Worm (Caenorhabditis elegans) whole organism, mixed stage, embryonic: ENCODE measurements around the gene T04H1.12.

Experiments used
- bed-3 ChIP-seq: fragments of 200-800 bp; sonication (Bioruptor generic); optimal IDR thresholded peaks from 3 replicates; lab custom pipeline; 2018; ENCODE audit warnings: mild to moderate bottlenecking, missing genetic modification characterization, moderate library complexity, missing compliant biosample characterization
- drap-1 ChIP-seq: fragments of 200-800 bp; sonication (Bioruptor generic); optimal IDR thresholded peaks from 3 replicates; lab custom pipeline; 2018; ENCODE audit warnings: mild to moderate bottlenecking, missing genetic modification characterization, missing compliant biosample characterization
- ham-2 ChIP-seq: fragments of 200-800 bp; sonication (Bioruptor generic); optimal IDR thresholded peaks from 2 replicates; lab custom pipeline; 2018; ENCODE audit warnings: mild to moderate bottlenecking, missing genetic modification characterization, missing compliant biosample characterization
- hlh-1 ChIP-seq: fragments of 150-350 bp; optimal IDR thresholded peaks from 2 replicates; lab custom pipeline; 2014; ENCODE audit warnings: missing biosample characterization, missing genetic modification reagents, missing genetic modification characterization
- lin-13 ChIP-seq: fragments of 150-350 bp; optimal IDR thresholded peaks from 2 replicates; lab custom pipeline; 2014; ENCODE audit warnings: missing biosample characterization, missing genetic modification characterization
- nhr-12 ChIP-seq: fragments of 150-350 bp; optimal IDR thresholded peaks from 2 replicates; lab custom pipeline; 2014; ENCODE audit warnings: missing biosample characterization, missing genetic modification characterization
- nhr-28 ChIP-seq: fragments of 150-350 bp; optimal IDR thresholded peaks from 2 replicates; lab custom pipeline; 2014; ENCODE audit warnings: missing biosample characterization, missing genetic modification characterization
- pha-4 ChIP-seq: fragments of 150-350 bp; optimal IDR thresholded peaks from 2 replicates; lab custom pipeline; 2018; ENCODE audit warnings: missing biosample characterization, missing genetic modification reagents, missing genetic modification characterization
- snpc-4 ChIP-seq: fragments of 150-350 bp; optimal IDR thresholded peaks from 2 replicates; lab custom pipeline; 2014; ENCODE audit warnings: missing biosample characterization, missing genetic modification characterization
- unc-39 ChIP-seq: fragments of 150-350 bp; optimal IDR thresholded peaks from 2 replicates; lab custom pipeline; 2014; ENCODE audit warnings: missing biosample characterization, missing genetic modification characterization
- unc-62 ChIP-seq: fragments of 150-350 bp; optimal IDR thresholded peaks from 2 replicates; lab custom pipeline; 2014; ENCODE audit warnings: missing biosample characterization, missing genetic modification reagents, missing genetic modification characterization

DNA sequence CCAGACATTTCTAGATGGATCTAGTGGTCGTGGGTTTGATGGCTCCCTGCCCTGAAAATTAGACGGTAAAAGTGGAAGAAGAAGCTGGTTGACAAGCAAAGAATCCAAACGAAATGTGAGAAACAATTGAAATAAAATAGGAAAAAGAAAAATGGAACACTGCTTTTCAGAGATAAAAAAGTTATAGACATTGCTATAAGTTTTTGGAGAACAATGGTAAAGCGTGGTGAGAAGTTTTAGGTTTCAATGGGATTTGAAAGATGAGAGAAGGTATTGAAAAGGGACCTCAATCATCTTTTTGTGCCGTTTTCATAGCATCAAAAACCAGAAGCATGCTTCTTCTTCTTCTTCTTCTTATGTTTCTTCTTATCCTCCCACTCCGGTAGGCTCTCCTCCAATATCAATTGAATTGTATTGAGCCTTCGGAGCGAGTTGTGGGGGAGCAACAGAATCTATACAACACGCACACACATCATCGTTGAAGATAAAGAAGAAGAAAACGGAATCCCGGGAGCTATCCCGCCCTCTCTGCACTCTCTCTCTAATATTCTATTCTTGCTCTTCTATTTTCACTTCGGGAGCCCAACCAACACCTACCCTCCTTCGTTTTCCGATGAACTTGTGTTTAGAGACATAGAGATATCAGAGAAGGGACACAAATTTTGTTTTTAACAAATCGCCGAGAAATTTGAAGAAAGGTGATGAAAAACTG lies 21.0 kb upstream of the T04H1.12 start, which contains the start of gene myo-3:
- TF ChIP-seq lin-13 (tag; lab: Kevin White, UChicago) (no peak), drap-1 (no peak), nhr-12 (tag; lab: Kevin White, UChicago) (no peak), nhr-28 (tag; lab: Kevin White, UChicago) (no peak), ham-2 (no peak), snpc-4 (tag; lab: Kevin White, UChicago) (no peak), bed-3 (GFP tag; lab: Kevin White, UChicago) (no peak), pha-4 (tag; lab: Kevin White, UChicago) (no peak), hlh-1 (tag; lab: Kevin White, UChicago) (peak; percentile 67), unc-62 (GFP tag; lab: Kevin White, UChicago) (no peak), unc-39 (tag; lab: Kevin White, UChicago) (no peak)
